Worm (Caenorhabditis elegans): Measurements from ENCODE around the gene ddi-1.

Gene ddi-1

DNA sequence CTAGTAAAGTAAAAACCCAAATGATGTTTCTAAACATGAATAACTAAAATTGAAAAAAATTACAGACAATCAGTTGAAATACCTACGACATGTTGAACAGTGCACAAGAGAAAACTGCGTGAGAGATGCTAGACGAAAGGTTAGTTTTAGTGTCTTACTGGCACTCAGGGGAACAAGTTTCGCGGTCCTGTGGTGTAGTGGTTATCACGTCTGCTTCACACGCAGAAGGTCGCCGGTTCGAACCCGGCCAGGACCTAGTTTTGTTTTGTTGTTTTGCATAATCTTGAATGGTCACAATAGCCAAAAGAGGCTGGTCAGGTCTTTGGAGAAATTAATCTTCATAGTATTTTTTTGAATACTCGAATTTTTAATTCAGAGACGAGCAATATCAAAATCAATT is 41.7 kb upstream of the ddi-1 start (continued):
- TF ChIP-seq C06A6.2 (GFP tag; conservative IDR thresholded peaks at IDR 0.05), result no peak; the same call in 1 of the 2 replicates
- no peak for TF ChIP-seq unc-62 (GFP tag; optimal IDR thresholded peaks at IDR 0.05)
- no peak for TF ChIP-seq cebp-1 (GFP tag; IDR thresholded peaks at IDR 0.05)
- peak; percentile 64 for TF ChIP-seq cebp-1 (tag; optimal IDR thresholded peaks at IDR 0.05)
- TF ChIP-seq ceh-40 (GFP tag; IDR thresholded peaks at IDR 0.05), result 0 out of 2 replicates have a peak, but pooled peaks have one; percentile 19
- TF ChIP-seq ztf-6 (GFP tag; IDR thresholded peaks at IDR 0.05), result no peak; the same call in 1 of the 2 replicates
- TF ChIP-seq snpc-3.4 (tag; optimal IDR thresholded peaks at IDR 0.05), result peak; percentile 68
- TF ChIP-seq madf-6 (GFP tag; IDR thresholded peaks at IDR 0.05), result no peak
- TF ChIP-seq hlh-12 (tag; optimal IDR thresholded peaks at IDR 0.05), result peak; percentile 26
- TF ChIP-seq mxl-1 (tag; optimal IDR thresholded peaks at IDR 0.05), result peak; percentile 66
- TF ChIP-seq ets-4 (GFP tag; optimal IDR thresholded peaks at IDR 0.05), result no peak
- TF ChIP-seq egrh-3 (GFP tag; IDR thresholded peaks at IDR 0.05), result 0 out of 2 replicates have a peak, but pooled peaks have one; percentile 5
- TF ChIP-seq athp-1 (tag; optimal IDR thresholded peaks at IDR 0.05), result peak; percentile 50
- no peak for TF ChIP-seq zfh-2 (GFP tag; conservative IDR thresholded peaks at IDR 0.05)
- TF ChIP-seq attf-3 (GFP tag; conservative IDR thresholded peaks at IDR 0.05), result 0 out of 2 replicates have a peak, but pooled peaks have one; percentile 47
- no peak for TF ChIP-seq nhr-27 (tag; optimal IDR thresholded peaks at IDR 0.05)
- peak; percentile 71 for TF ChIP-seq rpc-1 (optimal IDR thresholded peaks at IDR 0.05)
- TF ChIP-seq rpc-1 (tag; optimal IDR thresholded peaks at IDR 0.05), result peak; percentile 88
- peak; percentile 66 for TF ChIP-seq madf-10 (tag; optimal IDR thresholded peaks at IDR 0.05)
- no peak; the same call in 1 of the 2 replicates for TF ChIP-seq dox-1 (GFP tag; IDR thresholded peaks at IDR 0.05)
- TF ChIP-seq F37B4.10 (GFP tag; IDR thresholded peaks at IDR 0.05), result no peak
- peak in 1 of 2 experiments; percentile 20 for TF ChIP-seq let-607 (tag; optimal IDR thresholded peaks at IDR 0.05)
- TF ChIP-seq F39B2.1 (GFP tag; IDR thresholded peaks at IDR 0.05), result 0 out of 2 replicates have a peak, but pooled peaks have one; percentile 57
- peak; percentile 42 for TF ChIP-seq snpc-1.1 (tag; optimal IDR thresholded peaks at IDR 0.05; ENCODE audit: insufficient read depth)
- TF ChIP-seq die-1 (tag; optimal IDR thresholded peaks at IDR 0.05), result peak; percentile 73
- peak; percentile 62 for TF ChIP-seq mcd-1 (GFP tag; IDR thresholded peaks at IDR 0.05)
- no peak; the same call in 1 of the 2 replicates for TF ChIP-seq ekl-4 (GFP tag; IDR thresholded peaks at IDR 0.05)
- peak; percentile 41 for TF ChIP-seq lsl-1 (GFP tag; optimal IDR thresholded peaks at IDR 0.05)
- TF ChIP-seq nhr-90 (tag; optimal IDR thresholded peaks at IDR 0.05), result peak; percentile 75
- TF ChIP-seq xnd-1 (tag; optimal IDR thresholded peaks at IDR 0.05), result no peak
- TF ChIP-seq ztf-26 (tag; optimal IDR thresholded peaks at IDR 0.05), result peak; percentile 57

DNA sequence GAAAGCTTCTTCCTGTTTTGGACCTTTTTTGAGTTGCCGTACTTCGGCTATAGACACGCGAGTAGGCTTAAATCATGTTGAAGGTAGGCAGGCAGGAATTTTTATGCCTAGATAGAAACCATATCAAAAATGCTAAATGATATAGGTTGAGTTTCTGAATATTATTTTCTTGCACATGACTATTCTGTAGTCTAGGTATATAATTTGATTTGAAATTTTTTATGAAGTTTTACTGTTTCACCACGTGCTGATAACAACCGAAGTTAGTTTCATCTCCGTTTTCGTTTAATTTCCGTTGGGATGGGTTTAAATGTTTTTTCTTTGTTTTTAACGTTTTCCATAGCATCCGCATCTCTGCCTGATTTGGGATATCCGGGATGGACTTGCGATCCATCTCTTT is 35.6 kb upstream of the ddi-1 start, which contains the start of gene Y73B6BL.37:
Gene Y73B6BL.37, plus strand, starts transcription at position 301 of the 400 bp plus-strand sequence.
- TF ChIP-seq F23B12.7 (tag; optimal IDR thresholded peaks at IDR 0.05; ENCODE audit: insufficient read depth) (no peak), madf-10 (tag; optimal IDR thresholded peaks at IDR 0.05) (no peak), ceh-58 (GFP tag; IDR thresholded peaks at IDR 0.05) (no peak), lsy-27 (tag; optimal IDR thresholded peaks at IDR 0.05; ENCODE audit: borderline replicate concordance, insufficient read depth) (no peak), hlh-12 (tag; optimal IDR thresholded peaks at IDR 0.05) (no peak), attf-6 (GFP tag; IDR thresholded peaks at IDR 0.05) (no peak), B0019.2 (GFP tag; conservative IDR thresholded peaks at IDR 0.05) (no peak), let-526 (GFP tag; IDR thresholded peaks at IDR 0.05) (no peak)

DNA sequence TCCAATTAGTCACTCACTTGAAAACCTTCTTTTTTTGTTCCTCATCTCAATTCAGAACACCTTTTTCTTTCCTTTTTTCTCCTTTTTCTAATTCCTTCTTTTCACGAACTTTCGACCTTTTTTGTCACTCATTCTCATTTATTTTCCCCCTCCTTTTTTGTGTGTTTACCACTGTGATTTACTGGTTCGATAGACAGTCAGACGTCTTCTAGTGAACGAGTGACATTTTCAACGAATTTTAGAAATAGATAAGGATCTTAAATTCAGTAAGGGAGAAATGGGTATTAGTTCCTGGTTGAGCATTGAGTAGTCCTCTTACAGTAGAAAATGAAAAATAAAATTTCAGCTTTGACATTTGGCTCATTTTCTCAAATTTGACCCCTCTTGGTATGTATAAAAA is 30.8 kb upstream of the ddi-1 start:
- TF ChIP-seq tlf-1 (GFP tag; optimal IDR thresholded peaks at IDR 0.05) (no peak), madf-10 (tag; optimal IDR thresholded peaks at IDR 0.05) (no peak), nfya-2 (GFP tag; IDR thresholded peaks at IDR 0.05) (no peak)
